Fruit fly (Drosophila melanogaster): ENCODE results near the gene NFAT.

Gene NFAT

dm6 chrX:13597753-13598152 is 26.8 kb upstream of the NFAT start:
- no peak for TF ChIP-seq jim (GFP tag; optimal IDR thresholded peaks at IDR 0.05)
- TF ChIP-seq tai (GFP tag; optimal IDR thresholded peaks at IDR 0.05) = no peak
- TF ChIP-seq sage (GFP tag; optimal IDR thresholded peaks at IDR 0.05) = no peak
- no peak for TF ChIP-seq Hr83 (GFP tag; optimal IDR thresholded peaks at IDR 0.05; ENCODE audit: poor library complexity, severe bottlenecking)
- no peak for TF ChIP-seq usp (GFP tag; optimal IDR thresholded peaks at IDR 0.05)
- no peak for TF ChIP-seq GATAd (GFP tag; optimal IDR thresholded peaks at IDR 0.05)
- no peak for TF ChIP-seq OdsH (GFP tag; optimal IDR thresholded peaks at IDR 0.05)
- no peak for TF ChIP-seq CG32264 (GFP tag; optimal IDR thresholded peaks at IDR 0.05)
- no peak for TF ChIP-seq sv (GFP tag; optimal IDR thresholded peaks at IDR 0.05)
- TF ChIP-seq Dfd (GFP tag; optimal IDR thresholded peaks at IDR 0.05) = no peak
- TF ChIP-seq Mio (GFP tag; optimal IDR thresholded peaks at IDR 0.05) = no peak
- no peak for TF ChIP-seq CG9705 (GFP tag; optimal IDR thresholded peaks at IDR 0.05)

dm6 chrX:13602071-13602858 is 22.3 kb upstream of the NFAT start, which contains the start of gene up:
Gene up, minus strand, starts transcription at chrX:13602578.
- TF ChIP-seq Hr83 (GFP tag; optimal IDR thresholded peaks at IDR 0.05; ENCODE audit: poor library complexity, severe bottlenecking) = no peak
- no peak for TF ChIP-seq Hr78 (GFP tag; optimal IDR thresholded peaks at IDR 0.05)
- no peak for TF ChIP-seq tai (GFP tag; optimal IDR thresholded peaks at IDR 0.05)
- no peak for TF ChIP-seq Rel (GFP tag; optimal IDR thresholded peaks at IDR 0.05)
- TF ChIP-seq Rel (tag; optimal IDR thresholded peaks at IDR 0.05) = no peak
- no peak for TF ChIP-seq HLH106 (tag; optimal IDR thresholded peaks at IDR 0.05)

- TF ChIP-seq sv (GFP tag; optimal IDR thresholded peaks at IDR 0.05) (no peak), fru (GFP tag; optimal IDR thresholded peaks at IDR 0.05) (no peak), Sp1 (GFP tag; optimal IDR thresholded peaks at IDR 0.05) (no peak), Rel (GFP tag; optimal IDR thresholded peaks at IDR 0.05) (no peak), Rel (tag; optimal IDR thresholded peaks at IDR 0.05) (no peak), CG9705 (GFP tag; optimal IDR thresholded peaks at IDR 0.05) (no peak), sage (GFP tag; optimal IDR thresholded peaks at IDR 0.05) (no peak), HLH106 (tag; optimal IDR thresholded peaks at IDR 0.05) (no peak), Jra (GFP tag; optimal IDR thresholded peaks at IDR 0.05) (no peak), Dif (GFP tag; optimal IDR thresholded peaks at IDR 0.05; ENCODE audit: partially characterized antibody) (no peak), jim (GFP tag; optimal IDR thresholded peaks at IDR 0.05) (no peak)
These were observed 20.0 kb upstream of the NFAT start for dm6 chrX:13604499-13604898.

- no peak for TF ChIP-seq Sp1 (GFP tag; optimal IDR thresholded peaks at IDR 0.05)
- TF ChIP-seq Myc (optimal IDR thresholded peaks at IDR 0.05) = no peak
- TF ChIP-seq Rel (GFP tag; optimal IDR thresholded peaks at IDR 0.05) = no peak
- no peak for TF ChIP-seq Rel (tag; optimal IDR thresholded peaks at IDR 0.05)
- TF ChIP-seq N (GFP tag; optimal IDR thresholded peaks at IDR 0.05) = no peak
- TF ChIP-seq Hr78 (GFP tag; optimal IDR thresholded peaks at IDR 0.05) = no peak
- TF ChIP-seq Vsx2 (GFP tag; optimal IDR thresholded peaks at IDR 0.05; ENCODE audit: partially characterized antibody) = no peak
- TF ChIP-seq HLH106 (tag; optimal IDR thresholded peaks at IDR 0.05) = no peak
- TF ChIP-seq CG9705 (GFP tag; optimal IDR thresholded peaks at IDR 0.05) = no peak
These were observed 19.2 kb upstream of the NFAT start, which contains the start of gene CG11178 for dm6 chrX:13605381-13605780. Gene CG11178, plus strand, starts transcription at chrX:13605681.

- TF ChIP-seq Hnf4 (GFP tag; optimal IDR thresholded peaks at IDR 0.05) (no peak), h (GFP tag; optimal IDR thresholded peaks at IDR 0.05) (peak; percentile 25)
These were observed 18.5 kb upstream of the NFAT start for dm6 chrX:13605942-13606491.

- TF ChIP-seq foxo (GFP tag; optimal IDR thresholded peaks at IDR 0.05) = no peak
- TF ChIP-seq Rel (GFP tag; optimal IDR thresholded peaks at IDR 0.05) = no peak
- no peak for TF ChIP-seq Rel (tag; optimal IDR thresholded peaks at IDR 0.05)
- TF ChIP-seq dl (GFP tag; optimal IDR thresholded peaks at IDR 0.05; ENCODE audit: insufficient read depth in 1 of 2, partially characterized antibody in 2 of 2) = no peak
- no peak for TF ChIP-seq dmrt93B (GFP tag; optimal IDR thresholded peaks at IDR 0.05)
- no peak for TF ChIP-seq Vsx2 (GFP tag; optimal IDR thresholded peaks at IDR 0.05; ENCODE audit: partially characterized antibody)
- TF ChIP-seq Dfd (GFP tag; optimal IDR thresholded peaks at IDR 0.05) = no peak
- no peak for TF ChIP-seq Hr78 (GFP tag; optimal IDR thresholded peaks at IDR 0.05)
- TF ChIP-seq jim (GFP tag; optimal IDR thresholded peaks at IDR 0.05) = no peak
- TF ChIP-seq sv (GFP tag; optimal IDR thresholded peaks at IDR 0.05) = no peak
- no peak for TF ChIP-seq OdsH (GFP tag; optimal IDR thresholded peaks at IDR 0.05)
- TF ChIP-seq CrebA (GFP tag; optimal IDR thresholded peaks at IDR 0.05; ENCODE audit: borderline replicate concordance) = no peak
These were observed 12.7 kb upstream of the NFAT start, which contains the start of the genes Ndc80 and BthD for dm6 chrX:13611884-13612283. Gene Ndc80, minus strand, starts transcription at chrX:13612062. Gene BthD, plus strand, starts transcription at chrX:13612131.

All from whole organism, wandering third instar larva.